Worm (Caenorhabditis elegans) whole organism, L4/young adult: ENCODE results near the gene F13B6.3.

Experiments
- W03F9.2 ChIP-seq: fragments of 150-350 bp; optimal IDR thresholded peaks from 2 replicates; lab custom pipeline; 2014; ENCODE audit warnings: missing biosample characterization, missing genetic modification characterization
- him-1 ChIP-seq: sonication (generic microtip); optimal IDR thresholded peaks from 2 replicates; lab custom pipeline; 2016; ENCODE audit warnings: missing genotype, missing genetic modification reagents, missing genetic modification characterization, missing compliant biosample characterization

- TF ChIP-seq W03F9.2 (tag; lab: Kevin White, UChicago): no peak
- TF ChIP-seq him-1: no peak
Observed at ce11 chrIV:7507841-7508509, 42.2 kb upstream of the F13B6.3 start, which contains the start of the genes vdac-1 and R05G6.5.
